Comparison of ENCODE assay signal across 1 worm cellular context in genomic region chrX:8944078-8944477, ce11.
A peak's percentile ranks its signal among the peaks of the same experiment; 100 is the strongest.
TF ChIP-seq lines count a peak whose summit lies in the region.

No protein-coding gene starts in this region.

TF ChIP-seq in whole organism, L1 larva, 84 proteins besides CTCF, POLR2A, EP300 and RAD21 (continued from another document):
- TF ChIP-seq xbp-1 (tag; optimal IDR thresholded peaks at IDR 0.05; lab: Kevin White, UChicago) (no peak), aha-1 (tag; optimal IDR thresholded peaks at IDR 0.05; lab: Kevin White, UChicago) (no peak), elt-2 (tag; optimal IDR thresholded peaks at IDR 0.05; lab: Kevin White, UChicago) (no peak), nhr-11 (tag; optimal IDR thresholded peaks at IDR 0.05; lab: Kevin White, UChicago) (no peak), elt-3 (tag; optimal IDR thresholded peaks at IDR 0.05; lab: Kevin White, UChicago) (no peak), nhr-19 (GFP tag; conservative IDR thresholded peaks at IDR 0.05; lab: Robert Waterston, UW) (peak; percentile 20; the same call in 1 of the 2 replicates), fkh-4 (tag; optimal IDR thresholded peaks at IDR 0.05; lab: Kevin White, UChicago; ENCODE audit: borderline replicate concordance) (no peak), fos-1 (tag; optimal IDR thresholded peaks at IDR 0.05; lab: Kevin White, UChicago) (no peak), ceh-82 (tag; optimal IDR thresholded peaks at IDR 0.05; lab: Kevin White, UChicago) (no peak), dsc-1 (tag; optimal IDR thresholded peaks at IDR 0.05; lab: Kevin White, UChicago) (no peak), snpc-4 (tag; optimal IDR thresholded peaks at IDR 0.05; lab: Kevin White, UChicago) (no peak), C04F5.9 (tag; optimal IDR thresholded peaks at IDR 0.05; lab: Kevin White, UChicago) (no peak), ztf-11 (tag; optimal IDR thresholded peaks at IDR 0.05; lab: Kevin White, UChicago) (no peak), isw-1 (GFP tag; IDR thresholded peaks at IDR 0.05; lab: Robert Waterston, UW) (no peak), nhr-85 (tag; lab: Kevin White, UChicago) (no peak), sox-4 (tag; optimal IDR thresholded peaks at IDR 0.05; lab: Kevin White, UChicago) (no peak), unc-98 (GFP tag; IDR thresholded peaks at IDR 0.05; lab: Robert Waterston, UW) (no peak), nhr-47 (tag; optimal IDR thresholded peaks at IDR 0.05; lab: Kevin White, UChicago) (peak; percentile 37), unc-30 (tag; optimal IDR thresholded peaks at IDR 0.05; lab: Kevin White, UChicago) (no peak), tbx-2 (tag; optimal IDR thresholded peaks at IDR 0.05; lab: Kevin White, UChicago) (no peak), zag-1 (tag; optimal IDR thresholded peaks at IDR 0.05; lab: Kevin White, UChicago) (no peak), lin-35 (GFP tag; optimal IDR thresholded peaks at IDR 0.05; lab: Kevin White, UChicago) (peak in 1 of 2 experiments; percentile 42), nhr-77 (tag; optimal IDR thresholded peaks at IDR 0.05; lab: Kevin White, UChicago) (no peak), blmp-1 (tag; optimal IDR thresholded peaks at IDR 0.05; lab: Kevin White, UChicago) (no peak), ets-5 (GFP tag; IDR thresholded peaks at IDR 0.05; lab: Robert Waterston, UW) (no peak), mdl-1 (tag; optimal IDR thresholded peaks at IDR 0.05; lab: Kevin White, UChicago) (peak in 1 of 2 experiments; percentile 10), nhr-90 (tag; optimal IDR thresholded peaks at IDR 0.05; lab: Kevin White, UChicago; ENCODE audit: poor library complexity) (peak; percentile 50), mab-9 (GFP tag; IDR thresholded peaks at IDR 0.05; lab: Robert Waterston, UW) (no peak), dpl-1 (GFP tag; optimal IDR thresholded peaks at IDR 0.05; lab: Kevin White, UChicago) (no peak), fkh-10 (GFP tag; optimal IDR thresholded peaks at IDR 0.05; lab: Kevin White, UChicago) (no peak), ceh-90 (tag; optimal IDR thresholded peaks at IDR 0.05; lab: Kevin White, UChicago) (no peak), lir-3 (tag; optimal IDR thresholded peaks at IDR 0.05; lab: Kevin White, UChicago; ENCODE audit: poor library complexity) (peak; percentile 11), nhr-12 (tag; optimal IDR thresholded peaks at IDR 0.05; lab: Kevin White, UChicago) (no peak), ama-1 (optimal IDR thresholded peaks at IDR 0.05; lab: Kevin White, UChicago) (no peak), egl-13 (tag; optimal IDR thresholded peaks at IDR 0.05; lab: Kevin White, UChicago) (no peak), sptf-1 (tag; optimal IDR thresholded peaks at IDR 0.05; lab: Kevin White, UChicago) (no peak), lin-13 (GFP tag; optimal IDR thresholded peaks at IDR 0.05; lab: Kevin White, UChicago) (no peak), jun-1 (tag; optimal IDR thresholded peaks at IDR 0.05; lab: Kevin White, UChicago) (no peak), lin-14 (GFP tag; optimal IDR thresholded peaks at IDR 0.05; lab: Kevin White, UChicago) (no peak), vab-15 (tag; optimal IDR thresholded peaks at IDR 0.05; lab: Kevin White, UChicago) (no peak), nhr-20 (tag; optimal IDR thresholded peaks at IDR 0.05; lab: Kevin White, UChicago) (peak; percentile 14), swsn-7 (tag; optimal IDR thresholded peaks at IDR 0.05; lab: Kevin White, UChicago) (no peak), pax-3 (tag; optimal IDR thresholded peaks at IDR 0.05; lab: Kevin White, UChicago) (no peak), aly-2 (tag; optimal IDR thresholded peaks at IDR 0.05; lab: Kevin White, UChicago) (no peak), ztf-4 (tag; optimal IDR thresholded peaks at IDR 0.05; lab: Kevin White, UChicago) (no peak), efl-1 (optimal IDR thresholded peaks at IDR 0.05; lab: Kevin White, UChicago) (no peak), efl-1 (GFP tag; optimal IDR thresholded peaks at IDR 0.05 in 1 of 2; lab: Kevin White, UChicago) (no peak), fkh-8 (tag; optimal IDR thresholded peaks at IDR 0.05; lab: Kevin White, UChicago) (no peak)
